Worm (Caenorhabditis elegans): ENCODE data around the gene F25B5.6.
A peak's percentile ranks its signal among the peaks of the same experiment; 100 is the strongest.

The F25B5.6 gene

ce11 chrIII:5931433-5931994, 17.0 kb downstream of the F25B5.6 start, which contains the start of gene EGAP1.5:
EGAP1.5 (plus strand) TSS chrIII:5931721.
- TF ChIP-seq F33H1.4 (GFP tag; IDR thresholded peaks at IDR 0.05) (no peak), F10E7.11 (tag; optimal IDR thresholded peaks at IDR 0.05) (no peak), F49E8.2 (tag; optimal IDR thresholded peaks at IDR 0.05; ENCODE audit: insufficient read depth) (no peak), somi-1 (GFP tag; optimal IDR thresholded peaks at IDR 0.05) (no peak), hlh-12 (tag; optimal IDR thresholded peaks at IDR 0.05) (no peak), cebp-2 (GFP tag; IDR thresholded peaks at IDR 0.05) (no peak), C06A6.2 (GFP tag; conservative IDR thresholded peaks at IDR 0.05) (no peak), B0261.1 (tag; optimal IDR thresholded peaks at IDR 0.05) (no peak), T07F8.4 (tag; optimal IDR thresholded peaks at IDR 0.05) (no peak), nhr-179 (tag; optimal IDR thresholded peaks at IDR 0.05) (no peak), madf-10 (tag; optimal IDR thresholded peaks at IDR 0.05) (no peak), ceh-27 (GFP tag; optimal IDR thresholded peaks at IDR 0.05) (no peak), mcd-1 (GFP tag; IDR thresholded peaks at IDR 0.05) (no peak), lsl-1 (GFP tag; optimal IDR thresholded peaks at IDR 0.05) (no peak), Y67H2A.10 (GFP tag; conservative IDR thresholded peaks at IDR 0.05) (no peak), ceh-79 (tag; optimal IDR thresholded peaks at IDR 0.05) (no peak), repo-1 (tag; optimal IDR thresholded peaks at IDR 0.05) (no peak)

ce11 chrIII:5930659-5931058, 17.9 kb downstream of the F25B5.6 start:
- no peak for TF ChIP-seq ccch-3 (GFP tag; optimal IDR thresholded peaks at IDR 0.05)
- no peak for TF ChIP-seq nhr-90 (tag; optimal IDR thresholded peaks at IDR 0.05)
- no peak for TF ChIP-seq ceh-100 (GFP tag; IDR thresholded peaks at IDR 0.05)
- TF ChIP-seq ztf-26 (tag; optimal IDR thresholded peaks at IDR 0.05): no peak
- TF ChIP-seq cebp-2 (GFP tag; IDR thresholded peaks at IDR 0.05): no peak
- no peak for TF ChIP-seq nfya-2 (GFP tag; IDR thresholded peaks at IDR 0.05)
- TF ChIP-seq Y53F4B.3 (GFP tag; IDR thresholded peaks at IDR 0.05): no peak
- no peak for TF ChIP-seq F52B5.7 (tag; optimal IDR thresholded peaks at IDR 0.05)
- TF ChIP-seq madf-10 (tag; optimal IDR thresholded peaks at IDR 0.05): no peak
- TF ChIP-seq Y67H2A.10 (GFP tag; conservative IDR thresholded peaks at IDR 0.05): no peak
- no peak for TF ChIP-seq ztf-22 (GFP tag; optimal IDR thresholded peaks at IDR 0.05)
- TF ChIP-seq zim-3 (tag; optimal IDR thresholded peaks at IDR 0.05): no peak
- TF ChIP-seq let-526 (GFP tag; IDR thresholded peaks at IDR 0.05): no peak
- no peak for TF ChIP-seq gei-17 (GFP tag; optimal IDR thresholded peaks at IDR 0.05)
- TF ChIP-seq F39B2.1 (GFP tag; IDR thresholded peaks at IDR 0.05): no peak
- no peak for TF ChIP-seq pha-4 (tag; optimal IDR thresholded peaks at IDR 0.05)
- no peak for TF ChIP-seq let-607 (tag; optimal IDR thresholded peaks at IDR 0.05)

ce11 chrIII:5925724-5926123, 22.8 kb downstream of the F25B5.6 start, which contains the start of the genes dnc-2 and bcl-7:
dnc-2 (minus strand) TSS chrIII:5925756.
bcl-7 (plus strand) TSS chrIII:5926086.
- TF ChIP-seq mcd-1 (GFP tag; IDR thresholded peaks at IDR 0.05) (peak; percentile 82), nhr-90 (tag; optimal IDR thresholded peaks at IDR 0.05) (no peak), cebp-1 (GFP tag; IDR thresholded peaks at IDR 0.05) (peak; percentile 79), cebp-1 (tag; optimal IDR thresholded peaks at IDR 0.05) (peak; percentile 96), lsl-1 (GFP tag; optimal IDR thresholded peaks at IDR 0.05) (peak; percentile 24), hmg-1.2 (GFP tag; IDR thresholded peaks at IDR 0.05) (peak; percentile 94), madf-8 (GFP tag; conservative IDR thresholded peaks at IDR 0.05) (0 out of 2 replicates have a peak, but pooled peaks have one; percentile 13), madf-6 (GFP tag; IDR thresholded peaks at IDR 0.05) (peak; percentile 60; the same call in 1 of the 2 replicates), snpc-1.1 (tag; optimal IDR thresholded peaks at IDR 0.05; ENCODE audit: insufficient read depth) (no peak), D2030.7 (GFP tag; IDR thresholded peaks at IDR 0.05) (0 out of 2 replicates have a peak, but pooled peaks have one; percentile 19), F52B5.7 (tag; optimal IDR thresholded peaks at IDR 0.05) (no peak), ccch-3 (GFP tag; optimal IDR thresholded peaks at IDR 0.05) (no peak), lsy-27 (tag; optimal IDR thresholded peaks at IDR 0.05; ENCODE audit: borderline replicate concordance, insufficient read depth) (no peak), snpc-4 (GFP tag; optimal IDR thresholded peaks at IDR 0.05) (no peak), snpc-4 (tag; optimal IDR thresholded peaks at IDR 0.05) (peak in 1 of 4 experiments; percentile 37), ceh-58 (GFP tag; IDR thresholded peaks at IDR 0.05) (no peak), ZK185.1 (tag; optimal IDR thresholded peaks at IDR 0.05; ENCODE audit: poor library complexity, severe bottlenecking) (peak; percentile 19), lin-35 (GFP tag; optimal IDR thresholded peaks at IDR 0.05) (peak in 1 of 3 experiments; percentile 6), F33H1.4 (GFP tag; IDR thresholded peaks at IDR 0.05) (peak; percentile 32; the same call in 1 of the 2 replicates)
